Fruit fly (Drosophila melanogaster) whole organism, adult: Measurements from ENCODE around the gene mad2.

Experiments used
- CG11617 ChIP-seq: fragments of 200-800 bp; sonication (Bioruptor generic); optimal IDR thresholded peaks from 2 replicates; lab custom pipeline; 2017; ENCODE audit warnings: mild to moderate bottlenecking, missing biosample characterization, missing genetic modification reagents, missing genetic modification characterization
- CG12768 ChIP-seq: fragments of 200-800 bp; sonication (Bioruptor generic); optimal IDR thresholded peaks from 2 replicates; lab custom pipeline; 2017; ENCODE audit warnings: missing biosample characterization, missing genetic modification characterization, mild to moderate bottlenecking, moderate library complexity, missing genetic modification reagents
- CG14711 ChIP-seq: fragments of 200-800 bp; sonication (Bioruptor generic); optimal IDR thresholded peaks from 2 replicates; lab custom pipeline; 2018; ENCODE audit warnings: missing biosample characterization, mild to moderate bottlenecking, missing genetic modification characterization, moderate library complexity
- CG1620 ChIP-seq: fragments of 200-800 bp; sonication (Bioruptor generic); optimal IDR thresholded peaks from 2 replicates; lab custom pipeline; 2016; ENCODE audit warnings: missing biosample characterization, missing genetic modification characterization
- CG33017 ChIP-seq: fragments of 200-800 bp; sonication (Bioruptor generic); optimal IDR thresholded peaks from 2 replicates; lab custom pipeline; 2018; ENCODE audit warnings: missing biosample characterization, mild to moderate bottlenecking, missing genetic modification characterization, moderate library complexity
- CG5204 ChIP-seq: fragments of 200-800 bp; sonication (Bioruptor generic); optimal IDR thresholded peaks from 2 replicates; lab custom pipeline; 2016; ENCODE audit warnings: missing biosample characterization, missing genetic modification characterization
- CG7045 ChIP-seq: fragments of 200-800 bp; sonication (Bioruptor generic); optimal IDR thresholded peaks from 2 replicates; lab custom pipeline; 2017; ENCODE audit warnings: missing biosample characterization, mild to moderate bottlenecking, missing genetic modification characterization
- CG7101 ChIP-seq: fragments of 200-800 bp; sonication (Bioruptor generic); optimal IDR thresholded peaks from 2 replicates; lab custom pipeline; 2018; ENCODE audit warnings: missing biosample characterization, mild to moderate bottlenecking, missing genetic modification characterization, moderate library complexity
- Clk ChIP-seq: fragments of 200-800 bp; sonication (Bioruptor generic); optimal IDR thresholded peaks from 2 replicates; lab custom pipeline; 2017; ENCODE audit warnings: missing biosample characterization, missing genetic modification characterization
- Crg-1 ChIP-seq: fragments of 200-800 bp; sonication (Bioruptor generic); optimal IDR thresholded peaks from 2 replicates; lab custom pipeline; 2016; ENCODE audit warnings: missing biosample characterization, missing genetic modification characterization
- Hr96 ChIP-seq: fragments of 200-800 bp; sonication (Bioruptor generic); optimal IDR thresholded peaks from 2 replicates; lab custom pipeline; 2016; ENCODE audit warnings: missing biosample characterization, missing genetic modification characterization
- Mnt ChIP-seq: fragments of 200-800 bp; sonication (Bioruptor generic); optimal IDR thresholded peaks from 2 replicates; lab custom pipeline; 2016; ENCODE audit warnings: missing biosample characterization, mild to moderate bottlenecking, missing genetic modification characterization
- bab1 ChIP-seq: fragments of 200-800 bp; sonication (Bioruptor generic); optimal IDR thresholded peaks from 3 replicates; lab custom pipeline; 2019; ENCODE audit warnings: missing biosample characterization, mild to moderate bottlenecking, missing genetic modification characterization, moderate library complexity
- cic ChIP-seq: fragments of 200-800 bp; sonication (Bioruptor generic); optimal IDR thresholded peaks from 2 replicates; lab custom pipeline; 2017; ENCODE audit warnings: missing biosample characterization, mild to moderate bottlenecking, missing genetic modification characterization, moderate library complexity
- cnc ChIP-seq, 2 experiments: fragments of >200 bp; optimal IDR thresholded peaks; 2 replicates each; lab custom pipeline; 2017
- kay ChIP-seq: fragments of 200-800 bp; sonication (Bioruptor generic); peaks from one replicate; lab custom pipeline; 2016; ENCODE audit warnings: missing biosample characterization, missing genetic modification characterization, borderline replicate concordance
- ovo ChIP-seq: fragments of 200-800 bp; sonication (Bioruptor generic); optimal IDR thresholded peaks from 2 replicates; lab custom pipeline; 2016; ENCODE audit warnings: missing biosample characterization, missing genetic modification characterization
- pad ChIP-seq: fragments of 200-800 bp; sonication (Bioruptor generic); optimal IDR thresholded peaks from 3 replicates; lab custom pipeline; 2017; ENCODE audit warnings: missing biosample characterization, missing genetic modification characterization, mild to moderate bottlenecking, moderate library complexity, missing genetic modification reagents
- tj ChIP-seq: fragments of 200-800 bp; sonication (Bioruptor generic); optimal IDR thresholded peaks from 3 replicates; lab custom pipeline; 2017; ENCODE audit warnings: missing biosample characterization, mild to moderate bottlenecking, missing genetic modification characterization, moderate library complexity
- toe ChIP-seq: fragments of 200-800 bp; sonication (Bioruptor generic); optimal IDR thresholded peaks from 2 replicates; lab custom pipeline; 2016; ENCODE audit warnings: missing biosample characterization, missing genetic modification characterization

mad2 gene

DNA sequence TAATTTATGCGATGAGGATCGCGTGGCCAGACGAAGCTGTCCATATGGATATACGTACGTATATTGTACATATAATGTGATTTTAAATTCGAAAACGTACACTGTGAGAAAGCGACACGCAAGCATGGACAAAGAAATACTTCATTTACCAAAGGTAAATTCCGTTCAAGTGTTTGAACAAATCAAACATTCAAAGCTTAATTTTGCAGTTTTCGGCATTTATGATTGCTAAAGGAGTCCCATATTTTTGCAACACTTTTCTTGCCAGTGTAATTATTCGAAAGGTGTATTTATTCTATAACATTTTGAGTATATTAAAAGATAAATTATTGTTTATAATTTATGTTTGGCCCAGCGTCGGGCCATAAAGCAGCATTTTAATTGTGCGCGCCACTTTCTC lies 6.4 kb upstream of the mad2 start:
- TF ChIP-seq CG7045, result no peak
- no peak for TF ChIP-seq toe (GFP tag; lab: Kevin White, UChicago)
- TF ChIP-seq tj (GFP tag; lab: Kevin White, UChicago), result no peak
- TF ChIP-seq CG11617 (GFP tag; lab: Kevin White, UChicago), result no peak
- no peak for TF ChIP-seq CG1620 (GFP tag; lab: Kevin White, UChicago)
- no peak for TF ChIP-seq Clk (GFP tag; lab: Kevin White, UChicago)
- TF ChIP-seq CG7101 (tag; lab: Kevin White, UChicago), result no peak
- no peak for TF ChIP-seq cnc (optimal IDR thresholded peaks at IDR 0.05; lab: Kevin White, UChicago)
- TF ChIP-seq pad, result no peak
- TF ChIP-seq Hr96 (GFP tag; lab: Kevin White, UChicago), result no peak
- no peak for TF ChIP-seq cic (GFP tag; lab: Kevin White, UChicago)

- TF ChIP-seq Mnt (GFP tag; lab: Kevin White, UChicago) (no peak), Crg-1 (no peak), CG14711 (tag; lab: Kevin White, UChicago) (no peak), CG5204 (GFP tag; lab: Kevin White, UChicago) (no peak), CG11617 (GFP tag; lab: Kevin White, UChicago) (no peak), cic (GFP tag; lab: Kevin White, UChicago) (no peak), kay (GFP tag; lab: Kevin White, UChicago) (no peak), CG1620 (GFP tag; lab: Kevin White, UChicago) (no peak)
Observed at dm6 chr3L:5817177-5817576, 4.3 kb upstream of the mad2 start.

DNA sequence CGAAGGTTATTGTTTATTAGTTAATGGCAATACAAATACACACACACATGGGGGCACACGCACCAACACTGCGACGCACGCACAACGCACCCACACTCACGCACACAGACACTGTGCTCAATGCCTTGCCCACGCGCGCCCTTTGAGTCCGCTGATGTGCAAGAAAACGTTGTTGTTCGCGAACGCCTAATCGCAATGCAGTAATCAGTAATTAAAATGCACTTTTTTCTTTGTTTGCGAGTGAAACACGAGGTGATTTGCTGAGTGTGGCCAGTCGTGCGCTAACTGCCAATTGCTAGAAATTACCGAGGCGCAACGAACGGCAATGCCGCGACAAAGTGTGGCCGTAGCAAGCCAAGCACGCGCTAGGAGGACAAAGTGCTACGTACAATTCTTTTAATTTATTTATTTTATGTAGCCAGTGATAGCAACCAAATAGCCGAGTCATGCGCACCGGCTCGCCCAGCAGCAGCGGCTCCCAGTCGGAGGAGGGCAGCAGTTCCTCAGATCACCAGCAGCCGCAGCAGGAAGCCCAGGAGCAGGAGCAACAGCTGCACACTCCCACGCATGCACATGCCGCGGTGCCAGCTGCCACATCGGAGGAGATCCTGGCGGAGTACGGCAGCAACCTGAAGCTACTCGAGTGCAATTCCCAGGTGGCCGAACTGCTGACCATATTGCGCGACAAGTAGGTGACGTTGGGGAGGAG lies 2.1 kb downstream of the mad2 start, which contains the start of the genes S6k and kri:
TSS of gene S6k (minus strand) at position 299 of the 709 bp plus-strand sequence.
TSS of gene kri (plus strand) at position 341 of the 709 bp plus-strand sequence.
- TF ChIP-seq CG33017 (tag; lab: Kevin White, UChicago), result peak; percentile 59
- TF ChIP-seq pad, result peak; percentile 21
- no peak for TF ChIP-seq Clk (GFP tag; lab: Kevin White, UChicago)
- TF ChIP-seq toe (GFP tag; lab: Kevin White, UChicago), result peak; percentile 30
- no peak for TF ChIP-seq cnc (optimal IDR thresholded peaks at IDR 0.05; lab: Kevin White, UChicago)
- TF ChIP-seq CG11617 (GFP tag; lab: Kevin White, UChicago), result peak; percentile 32
- TF ChIP-seq kay (GFP tag; lab: Kevin White, UChicago), result no peak
- TF ChIP-seq CG7045, result no peak
- no peak for TF ChIP-seq CG5204 (GFP tag; lab: Kevin White, UChicago)
- no peak for TF ChIP-seq ovo
- TF ChIP-seq Hr96 (GFP tag; lab: Kevin White, UChicago), result no peak
- TF ChIP-seq CG7101 (tag; lab: Kevin White, UChicago), result peak; percentile 35
- peak; percentile 24 for TF ChIP-seq Crg-1
- peak; percentile 29 for TF ChIP-seq tj (GFP tag; lab: Kevin White, UChicago)
- peak; percentile 99 for TF ChIP-seq Mnt (GFP tag; lab: Kevin White, UChicago)
- TF ChIP-seq CG14711 (tag; lab: Kevin White, UChicago), result peak; percentile 25
- peak; percentile 80 for TF ChIP-seq cic (GFP tag; lab: Kevin White, UChicago)
- peak; percentile 23 for TF ChIP-seq CG1620 (GFP tag; lab: Kevin White, UChicago)
- peak; percentile 46 for TF ChIP-seq bab1
- peak; percentile 68 for TF ChIP-seq CG12768 (GFP tag; lab: Kevin White, UChicago)

dm6 chr3L:5809642-5810279 lies 3.1 kb downstream of the mad2 start:
- no peak for TF ChIP-seq tj (GFP tag; lab: Kevin White, UChicago)
- TF ChIP-seq cic (GFP tag; lab: Kevin White, UChicago), result peak; percentile 88
- TF ChIP-seq cnc (optimal IDR thresholded peaks at IDR 0.05; lab: Kevin White, UChicago), result no peak
- TF ChIP-seq Mnt (GFP tag; lab: Kevin White, UChicago), result peak; percentile 88
- no peak for TF ChIP-seq kay (GFP tag; lab: Kevin White, UChicago)
- TF ChIP-seq CG33017 (tag; lab: Kevin White, UChicago), result no peak
- TF ChIP-seq Clk (GFP tag; lab: Kevin White, UChicago), result no peak
- TF ChIP-seq bab1, result no peak
- peak; percentile 17 for TF ChIP-seq CG12768 (GFP tag; lab: Kevin White, UChicago)
- no peak for TF ChIP-seq Crg-1

DNA sequence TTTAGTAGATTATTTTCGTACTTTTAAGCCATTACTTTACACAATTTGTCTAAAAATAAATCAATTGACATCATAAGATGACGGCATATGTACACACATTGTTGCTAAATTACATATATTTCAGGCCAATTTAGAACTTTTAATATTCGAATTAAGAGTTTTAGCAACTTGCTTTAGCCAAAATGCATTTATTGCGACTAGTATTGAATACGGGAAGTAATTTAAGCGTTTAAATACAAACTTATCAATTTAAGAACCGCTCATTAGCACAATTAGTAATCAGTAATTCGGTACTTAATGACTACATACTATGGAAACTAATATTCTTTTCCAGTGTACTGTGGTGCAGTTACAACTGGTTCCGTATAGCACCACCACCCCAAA lies 3.7 kb downstream of the mad2 start:
- TF ChIP-seq CG7045, result no peak
- no peak for TF ChIP-seq cic (GFP tag; lab: Kevin White, UChicago)
- no peak for TF ChIP-seq tj (GFP tag; lab: Kevin White, UChicago)
- TF ChIP-seq Hr96 (GFP tag; lab: Kevin White, UChicago), result no peak

DNA sequence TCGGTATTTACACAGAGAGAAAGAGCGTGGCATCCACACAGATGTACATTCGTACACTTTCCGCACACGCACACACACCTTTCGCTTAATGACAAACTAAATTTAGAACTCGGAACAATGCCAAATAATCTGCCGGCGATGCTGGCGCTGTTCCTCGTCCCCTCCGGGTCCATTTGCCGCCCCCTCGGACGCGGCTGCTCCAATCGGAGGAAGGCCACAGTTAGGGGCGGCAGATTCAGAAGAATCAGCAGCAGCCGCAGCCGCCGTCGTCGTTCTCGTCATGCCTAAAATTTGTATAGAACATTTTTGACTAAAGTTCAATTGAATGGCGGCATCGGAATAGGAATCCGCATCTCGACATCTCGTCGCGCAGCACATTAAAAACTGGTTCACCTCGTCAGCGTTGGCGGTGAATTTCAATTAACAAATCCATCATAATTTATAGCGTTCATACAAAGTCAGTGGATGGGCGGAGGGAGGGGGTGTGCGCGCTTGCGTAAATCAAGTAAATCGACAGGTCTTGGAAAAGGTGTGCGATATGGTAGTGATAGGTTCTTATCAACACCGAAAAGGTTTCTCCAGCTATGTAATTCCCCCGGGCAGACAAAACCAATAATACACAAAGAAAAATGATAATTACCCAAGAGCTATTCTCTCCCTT lies 4.2 kb downstream of the mad2 start:
- TF ChIP-seq Mnt (GFP tag; lab: Kevin White, UChicago), result no peak
- no peak for TF ChIP-seq CG1620 (GFP tag; lab: Kevin White, UChicago)
- TF ChIP-seq ovo, result no peak
- TF ChIP-seq cic (GFP tag; lab: Kevin White, UChicago), result no peak
